Worm (Caenorhabditis elegans) whole organism, mixed stage, embryonic: ENCODE data around the gene Y38E10A.8.

Source experiments
- bed-3 ChIP-seq: fragments of 200-800 bp; sonication (Bioruptor generic); optimal IDR thresholded peaks from 3 replicates; lab custom pipeline; 2018; ENCODE audit warnings: mild to moderate bottlenecking, missing genetic modification characterization, moderate library complexity, missing compliant biosample characterization
- ces-1 ChIP-seq: fragments of 150-350 bp; optimal IDR thresholded peaks from 2 replicates; lab custom pipeline; 2014; ENCODE audit warnings: missing biosample characterization, missing genetic modification reagents, missing genetic modification characterization
- cnd-1 ChIP-seq: fragments of 200-800 bp; sonication (Bioruptor generic); optimal IDR thresholded peaks from 2 replicates; lab custom pipeline; 2018; ENCODE audit warnings: mild to moderate bottlenecking, missing genetic modification characterization, missing compliant biosample characterization
- drap-1 ChIP-seq: fragments of 200-800 bp; sonication (Bioruptor generic); optimal IDR thresholded peaks from 3 replicates; lab custom pipeline; 2018; ENCODE audit warnings: mild to moderate bottlenecking, missing genetic modification characterization, missing compliant biosample characterization
- mep-1 ChIP-seq: fragments of 150-350 bp; optimal IDR thresholded peaks from 2 replicates; lab custom pipeline; 2017; ENCODE audit warnings: missing biosample characterization, missing genetic modification reagents, missing genetic modification characterization, inconsistent platforms
- nhr-12 ChIP-seq: fragments of 150-350 bp; optimal IDR thresholded peaks from 2 replicates; lab custom pipeline; 2014; ENCODE audit warnings: missing biosample characterization, missing genetic modification characterization
- nhr-2 ChIP-seq: fragments of 150-350 bp; optimal IDR thresholded peaks from 2 replicates; lab custom pipeline; 2014; ENCODE audit warnings: missing biosample characterization, missing genetic modification characterization
- nhr-237 ChIP-seq: fragments of 150-350 bp; optimal IDR thresholded peaks from 2 replicates; lab custom pipeline; 2014; ENCODE audit warnings: missing biosample characterization, missing genetic modification characterization
- nhr-76 ChIP-seq: sonication (generic microtip); optimal IDR thresholded peaks from 2 replicates; lab custom pipeline; 2017; ENCODE audit warnings: missing biosample characterization, missing genetic modification characterization
- pha-4 ChIP-seq: fragments of 150-350 bp; optimal IDR thresholded peaks from 2 replicates; lab custom pipeline; 2018; ENCODE audit warnings: missing biosample characterization, missing genetic modification reagents, missing genetic modification characterization
- sptf-1 ChIP-seq: sonication (generic microtip); optimal IDR thresholded peaks from 2 replicates; lab custom pipeline; 2017; ENCODE audit warnings: mild to moderate bottlenecking, missing genetic modification characterization, moderate library complexity, missing compliant biosample characterization

Y38E10A.8 gene

DNA sequence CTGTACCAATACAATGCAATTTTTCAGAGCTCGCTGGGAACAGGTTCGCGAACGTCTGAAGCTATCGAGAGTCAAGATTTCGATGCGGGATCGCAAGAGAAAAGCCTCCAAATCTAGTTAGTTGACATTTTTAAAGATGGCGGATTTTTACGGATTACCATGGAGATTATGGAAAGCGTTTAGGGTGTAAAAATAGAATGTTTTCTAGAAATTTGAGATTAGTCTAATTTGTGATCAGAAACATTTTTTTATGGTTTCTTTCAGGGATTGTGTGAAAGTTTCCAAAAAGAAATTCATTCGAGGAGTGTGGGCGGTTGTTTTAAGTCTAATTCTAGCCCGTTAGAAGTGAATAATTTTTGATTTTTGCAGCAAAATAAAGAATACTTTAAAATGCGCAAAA, 48.8 kb downstream of the Y38E10A.8 start:
- TF ChIP-seq sptf-1 (tag; lab: Kevin White, UChicago) (no peak), nhr-76 (tag; lab: Kevin White, UChicago) (no peak), cnd-1 (tag; lab: Kevin White, UChicago) (no peak), drap-1 (GFP tag; lab: Kevin White, UChicago) (no peak), bed-3 (GFP tag; lab: Kevin White, UChicago) (no peak), ces-1 (no peak), mep-1 (tag; lab: Kevin White, UChicago) (no peak)

DNA sequence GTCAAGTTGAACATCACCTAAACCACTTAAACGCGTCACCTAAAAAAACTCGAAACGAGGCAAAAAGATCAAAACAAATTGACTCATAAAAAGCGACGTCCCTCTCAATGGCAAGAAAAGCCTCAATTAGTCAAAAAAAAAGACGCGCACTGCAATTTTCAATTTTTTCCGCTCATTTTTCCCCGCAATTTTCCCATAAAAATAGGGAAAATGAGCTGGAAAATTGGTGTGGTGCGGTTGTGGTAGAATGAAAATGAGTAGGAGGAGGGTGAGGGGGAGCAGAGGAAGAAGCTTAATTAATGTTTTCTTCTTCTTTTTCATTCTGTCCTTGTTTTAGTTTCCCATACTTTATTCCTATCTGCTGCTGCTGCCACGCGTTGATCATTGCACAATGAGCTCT, 50.6 kb downstream of the Y38E10A.8 start:
- TF ChIP-seq pha-4 (tag; lab: Kevin White, UChicago), result no peak
- TF ChIP-seq nhr-2, result no peak
- TF ChIP-seq nhr-76 (tag; lab: Kevin White, UChicago), result no peak
- no peak for TF ChIP-seq sptf-1 (tag; lab: Kevin White, UChicago)
- no peak for TF ChIP-seq nhr-237
- TF ChIP-seq nhr-12 (tag; lab: Kevin White, UChicago), result no peak
